Fruit fly (Drosophila melanogaster) whole organism, embryonic: Measurements from ENCODE around the gene Gbs-76A.

ENCODE experiments used
- Asciz ChIP-seq: fragments of 200-800 bp; sonication (Bioruptor generic); optimal IDR thresholded peaks from 2 replicates; lab custom pipeline; 2017; ENCODE audit warnings: missing biosample characterization, mild to moderate bottlenecking, missing genetic modification characterization, missing genetic modification reagents
- Awh ChIP-seq: fragments of 200-800 bp; sonication (Bioruptor generic); IDR thresholded peaks from 2 replicates; pipeline ENCODE4, ENCODE4 v1.3.6; 2022; ENCODE audit warnings: missing biosample characterization, missing genetic modification characterization
- Bdp1 ChIP-seq: fragments of 200-800 bp; sonication (Bioruptor generic); optimal IDR thresholded peaks from 3 replicates; lab custom pipeline; 2016; ENCODE audit warnings: missing biosample characterization, missing genetic modification characterization
- CG1024 ChIP-seq: fragments of 200-800 bp; sonication (Bioruptor generic); IDR thresholded peaks from 2 replicates; pipeline ENCODE4 v1.3.6; 2022; ENCODE audit warnings: missing biosample characterization, missing genetic modification characterization
- CG10565 ChIP-seq: fragments of 200-800 bp; sonication (Bioruptor generic); optimal IDR thresholded peaks from 3 replicates; lab custom pipeline; 2016; ENCODE audit warnings: missing biosample characterization, mild to moderate bottlenecking, missing genetic modification characterization
- CG11695 ChIP-seq: fragments of 200-800 bp; sonication (Bioruptor generic); IDR thresholded peaks from 3 replicates; pipeline ENCODE4 v1.3.6; 2022; ENCODE audit warnings: missing biosample characterization, missing genetic modification characterization
- CG12104 ChIP-seq: fragments of 200-800 bp; sonication (Bioruptor generic); optimal IDR thresholded peaks from 3 replicates; lab custom pipeline; 2016; ENCODE audit warnings: missing biosample characterization, missing genetic modification characterization
- CG14014 ChIP-seq: fragments of 200-800 bp; sonication (Bioruptor generic); IDR thresholded peaks from 2 replicates; pipeline ENCODE4 v1.3.6; 2022; ENCODE audit warnings: missing biosample characterization, missing genetic modification characterization
- CG15514 ChIP-seq: fragments of 200-800 bp; sonication (Bioruptor generic); optimal IDR thresholded peaks from 3 replicates; lab custom pipeline; 2017; ENCODE audit warnings: missing biosample characterization, missing genetic modification characterization, mild to moderate bottlenecking, moderate library complexity, missing genetic modification reagents
- CG16813 ChIP-seq: fragments of 200-800 bp; sonication (Bioruptor generic); IDR thresholded peaks from 3 replicates; pipeline ENCODE4 v1.3.6; 2022; ENCODE audit warnings: missing biosample characterization, missing genetic modification characterization; ENCODE audit not compliant: partially characterized antibody
- CG17612 ChIP-seq: fragments of 200-800 bp; sonication (Bioruptor generic); IDR thresholded peaks from 2 replicates; pipeline ENCODE4 v1.3.6; 2022; ENCODE audit warnings: missing biosample characterization, missing genetic modification characterization
- CG17912 ChIP-seq: fragments of 200-800 bp; sonication (Bioruptor generic); optimal IDR thresholded peaks from 2 replicates; lab custom pipeline; 2018; ENCODE audit warnings: missing biosample characterization, mild to moderate bottlenecking, missing genetic modification characterization
- CG2116 ChIP-seq: fragments of 200-800 bp; sonication (Bioruptor generic); optimal IDR thresholded peaks from 3 replicates; lab custom pipeline; 2018; ENCODE audit warnings: missing biosample characterization, mild to moderate bottlenecking, missing genetic modification characterization
- CG31388 ChIP-seq: fragments of 200-800 bp; sonication (Bioruptor generic); optimal IDR thresholded peaks from 2 replicates; lab custom pipeline; 2016; ENCODE audit warnings: missing biosample characterization, missing genetic modification characterization
- CG4328 ChIP-seq: fragments of 200-800 bp; sonication (Bioruptor generic); optimal IDR thresholded peaks from 3 replicates; lab custom pipeline; 2017; ENCODE audit warnings: missing biosample characterization, missing genetic modification reagents, missing genetic modification characterization
- CG4404 ChIP-seq: fragments of 200-800 bp; sonication (Bioruptor generic); IDR thresholded peaks from 2 replicates; pipeline ENCODE4 v1.3.6; 2022; ENCODE audit warnings: missing biosample characterization, missing genetic modification characterization
- CG7928 ChIP-seq: fragments of 200-800 bp; sonication (Bioruptor generic); optimal IDR thresholded peaks from 2 replicates; lab custom pipeline; 2017; ENCODE audit warnings: missing biosample characterization, mild to moderate bottlenecking, missing genetic modification characterization
- Deaf1 ChIP-seq: fragments of 200-800 bp; optimal IDR thresholded peaks from 3 replicates; lab custom pipeline; 2019; ENCODE audit warnings: missing biosample characterization, mild to moderate bottlenecking, missing genetic modification characterization, moderate library complexity
- Drgx ChIP-seq: fragments of 200-800 bp; sonication (Bioruptor generic); IDR thresholded peaks from 2 replicates; pipeline ENCODE4 v1.3.6; 2022; ENCODE audit warnings: missing biosample characterization, missing genetic modification characterization
- Fer1 ChIP-seq: fragments of 200-800 bp; sonication (Bioruptor generic); optimal IDR thresholded peaks from 2 replicates; lab custom pipeline; 2017; ENCODE audit warnings: missing biosample characterization, mild to moderate bottlenecking, missing genetic modification characterization
- Hmr ChIP-seq: fragments of 200-800 bp; sonication (Bioruptor generic); optimal IDR thresholded peaks from 3 replicates; lab custom pipeline; 2017; ENCODE audit warnings: mild to moderate bottlenecking, missing biosample characterization, missing genetic modification reagents, missing genetic modification characterization
- Hsf ChIP-seq: fragments of 200-800 bp; sonication (Bioruptor generic); optimal IDR thresholded peaks from 3 replicates; lab custom pipeline; 2016; ENCODE audit warnings: missing biosample characterization, missing genetic modification characterization
- MESR4 ChIP-seq: fragments of 200-800 bp; sonication (Bioruptor generic); optimal IDR thresholded peaks from 2 replicates; lab custom pipeline; 2018; ENCODE audit warnings: missing biosample characterization, mild to moderate bottlenecking, missing genetic modification characterization, moderate library complexity
- Nf-YA ChIP-seq: fragments of 200-800 bp; sonication (Bioruptor generic); IDR thresholded peaks from 2 replicates; pipeline ENCODE4 v1.3.6; 2022; ENCODE audit warnings: missing biosample characterization, missing genetic modification characterization
- Sry-β ChIP-seq: fragments of 200-800 bp; sonication (Bioruptor generic); optimal IDR thresholded peaks from 2 replicates; lab custom pipeline; 2018; ENCODE audit warnings: missing biosample characterization, mild to moderate bottlenecking, missing genetic modification characterization, moderate library complexity
- Sry-δ ChIP-seq: fragments of 200-800 bp; sonication (Bioruptor generic); optimal IDR thresholded peaks from 2 replicates; lab custom pipeline; 2016; ENCODE audit warnings: missing biosample characterization, missing genetic modification characterization
- Tbp ChIP-seq: fragments of >200 bp; optimal IDR thresholded peaks from 2 replicates; lab custom pipeline; 2018; ENCODE audit warnings: missing biosample characterization, missing genetic modification characterization
- cg ChIP-seq: fragments of 200-800 bp; sonication (Bioruptor generic); optimal IDR thresholded peaks from 3 replicates; lab custom pipeline; 2019; ENCODE audit warnings: missing biosample characterization, mild to moderate bottlenecking, missing genetic modification characterization, moderate library complexity
- ci ChIP-seq: fragments of 200-800 bp; sonication (Bioruptor generic); IDR thresholded peaks from 3 replicates; pipeline ENCODE4 v1.3.6; 2022; ENCODE audit warnings: missing biosample characterization, missing genetic modification characterization
- crol ChIP-seq: fragments of 200-800 bp; sonication (Bioruptor generic); IDR thresholded peaks from 2 replicates; pipeline ENCODE4 v1.3.6; 2022; ENCODE audit warnings: missing biosample characterization, missing genetic modification characterization
- crp ChIP-seq, 2 experiments: fragments of 200-800 bp; sonication (Bioruptor generic); optimal IDR thresholded peaks; 2 replicates in 1 of 2; 3 replicates in 1 of 2; lab custom pipeline; 2017; ENCODE audit warnings: missing biosample characterization in 2 of 2, missing genetic modification characterization in 2 of 2, mild to moderate bottlenecking in 1 of 2, moderate library complexity in 1 of 2
- disco-r ChIP-seq: fragments of 200-800 bp; sonication (Bioruptor generic); optimal IDR thresholded peaks from 2 replicates; lab custom pipeline; 2016; ENCODE audit warnings: missing biosample characterization, missing genetic modification characterization
- ewg ChIP-seq: fragments of 200-800 bp; sonication (Bioruptor generic); optimal IDR thresholded peaks from 3 replicates; lab custom pipeline; 2017; ENCODE audit warnings: mild to moderate bottlenecking, missing biosample characterization, missing genetic modification reagents, missing genetic modification characterization
- gcm ChIP-seq: fragments of 200-800 bp; sonication (Bioruptor generic); optimal IDR thresholded peaks from 2 replicates; lab custom pipeline; 2019; ENCODE audit warnings: missing biosample characterization, mild to moderate bottlenecking, missing genetic modification characterization, moderate library complexity
- gsb ChIP-seq: fragments of 200-800 bp; sonication (Bioruptor generic); IDR thresholded peaks from 2 replicates; pipeline ENCODE4 v1.3.6; 2022; ENCODE audit warnings: missing biosample characterization, missing genetic modification characterization
- h ChIP-seq: fragments of >200 bp; optimal IDR thresholded peaks from 2 replicates; lab custom pipeline; 2017
- insv ChIP-seq, 2 experiments: fragments of 200-800 bp; sonication (Bioruptor generic); optimal IDR thresholded peaks; 3 replicates each; lab custom pipeline; 2016 to 2018; ENCODE audit warnings: missing biosample characterization in 2 of 2, missing genetic modification characterization in 2 of 2
- kay ChIP-seq: fragments of 200-800 bp; sonication (Bioruptor generic); optimal IDR thresholded peaks from 2 replicates; lab custom pipeline; 2016; ENCODE audit warnings: missing biosample characterization, missing genetic modification characterization
- mam ChIP-seq: fragments of 200-800 bp; sonication (Bioruptor generic); optimal IDR thresholded peaks from 3 replicates; lab custom pipeline; 2016; ENCODE audit warnings: missing biosample characterization, missing genetic modification characterization
- oc ChIP-seq: fragments of 200-800 bp; sonication (Bioruptor generic); optimal IDR thresholded peaks from 2 replicates; lab custom pipeline; 2018; ENCODE audit warnings: missing biosample characterization, mild to moderate bottlenecking, missing genetic modification characterization, moderate library complexity
- phol ChIP-seq: fragments of 200-800 bp; sonication (Bioruptor generic); optimal IDR thresholded peaks from 3 replicates; lab custom pipeline; 2018; ENCODE audit warnings: missing biosample characterization, mild to moderate bottlenecking, missing genetic modification characterization, moderate library complexity
- prd ChIP-seq, 3 experiments: fragments of >200 bp in 2 of 3; fragments of 200-800 bp in 1 of 3; sonication (Bioruptor generic) in 1 of 3; optimal IDR thresholded peaks in 2 of 3; IDR thresholded peaks in 1 of 3; 2 replicates in 2 of 3; 3 replicates in 1 of 3; pipeline versions ENCODE4 v1.3.6 to Lab custom; 2017 to 2022; ENCODE audit warnings: missing biosample characterization in 1 of 3, missing genetic modification characterization in 1 of 3
- pros ChIP-seq: fragments of 200-800 bp; sonication (Bioruptor generic); optimal IDR thresholded peaks from 3 replicates; lab custom pipeline; 2019; ENCODE audit warnings: missing biosample characterization, mild to moderate bottlenecking, missing genetic modification characterization, moderate library complexity
- pzg ChIP-seq: fragments of 200-800 bp; sonication (Bioruptor generic); optimal IDR thresholded peaks from 3 replicates; lab custom pipeline; 2018; ENCODE audit warnings: missing biosample characterization, mild to moderate bottlenecking, missing genetic modification characterization, moderate library complexity
- scrt ChIP-seq: fragments of 200-800 bp; sonication (Bioruptor generic); optimal IDR thresholded peaks from 2 replicates; lab custom pipeline; 2018; ENCODE audit warnings: missing biosample characterization, mild to moderate bottlenecking, missing genetic modification characterization, moderate library complexity
- so ChIP-seq: fragments of 200-800 bp; sonication (Bioruptor generic); IDR thresholded peaks from 3 replicates; pipeline ENCODE4 v1.3.6; 2022; ENCODE audit warnings: missing biosample characterization, missing genetic modification characterization
- twi ChIP-seq: fragments of 200-800 bp; optimal IDR thresholded peaks from 2 replicates; lab custom pipeline; 2019; ENCODE audit warnings: missing biosample characterization, mild to moderate bottlenecking, missing genetic modification characterization, moderate library complexity
- vvl ChIP-seq: fragments of 200-800 bp; sonication (Bioruptor generic); IDR thresholded peaks from 2 replicates; pipeline ENCODE4 v1.3.6; 2022; ENCODE audit warnings: missing biosample characterization, missing genetic modification characterization
- wdn ChIP-seq: fragments of 200-800 bp; sonication (Bioruptor generic); IDR thresholded peaks from 2 replicates; pipeline ENCODE4 v1.3.6; 2022; ENCODE audit warnings: missing biosample characterization, missing genetic modification characterization
- yki ChIP-seq: fragments of >200 bp; optimal IDR thresholded peaks from 3 replicates; lab custom pipeline; 2018

Gbs-76A gene

dm6 chr3L:19294613-19295299 is 2.2 kb upstream of the Gbs-76A start (continued):
- TF ChIP-seq Hmr (peak; percentile 1), MESR4 (GFP tag; lab: Kevin White, UChicago) (peak; percentile 68), Awh (GFP tag; lab: Robert Waterston, UW) (no peak), CG7928 (GFP tag; lab: Kevin White, UChicago) (peak; percentile 95), CG14014 (no peak), gsb (GFP tag; lab: Robert Waterston, UW) (no peak), Deaf1 (tag; lab: Kevin White, UChicago) (peak; percentile 85), cg (GFP tag; lab: Kevin White, UChicago) (no peak), twi (tag; lab: Kevin White, UChicago) (no peak), Fer1 (no peak), wdn (no peak), CG11695 (GFP tag; lab: Robert Waterston, UW) (0 out of 3 replicates have a peak, but pooled peaks have one; percentile 8), CG31388 (GFP tag; lab: Kevin White, UChicago) (no peak), phol (tag; lab: Kevin White, UChicago) (no peak), crp (GFP tag; optimal IDR thresholded peaks at IDR 0.05; lab: Kevin White, UChicago) (peak; percentile 75 to 96), CG15514 (peak; percentile 33), Drgx (GFP tag; lab: Robert Waterston, UW) (0 out of 2 replicates have a peak, but pooled peaks have one; percentile 36), oc (tag; lab: Kevin White, UChicago) (no peak), Nf-YA (GFP tag; lab: Robert Waterston, UW) (peak; percentile 6; the same call in 1 of the 2 replicates), CG4328 (GFP tag; lab: Kevin White, UChicago) (no peak), CG10565 (GFP tag; lab: Kevin White, UChicago) (no peak), pros (GFP tag; lab: Kevin White, UChicago) (peak; percentile 55), gcm (GFP tag; lab: Kevin White, UChicago) (no peak), kay (GFP tag; lab: Kevin White, UChicago) (peak; percentile 80), Hsf (GFP tag; lab: Kevin White, UChicago) (peak; percentile 11), Tbp (GFP tag; lab: Kevin White, UChicago) (no peak), ewg (GFP tag; lab: Kevin White, UChicago) (no peak), CG1024 (no peak), insv (GFP tag; optimal IDR thresholded peaks at IDR 0.05; lab: Kevin White, UChicago) (peak; percentile 51 to 93), Sry-δ (GFP tag; lab: Kevin White, UChicago) (peak; percentile 88), crol (GFP tag; lab: Robert Waterston, UW) (peak; percentile 94), CG17912 (GFP tag; lab: Kevin White, UChicago) (no peak), CG2116 (peak; percentile 57), Asciz (GFP tag; lab: Kevin White, UChicago) (no peak), CG12104 (GFP tag; lab: Kevin White, UChicago) (no peak), CG16813 (GFP tag; lab: Robert Waterston, UW) (no peak; the same call in 2 of the 3 replicates), scrt (GFP tag; lab: Kevin White, UChicago) (peak; percentile 17), CG4404 (GFP tag; lab: Robert Waterston, UW) (no peak), so (GFP tag; lab: Robert Waterston, UW) (no peak; the same call in 2 of the 3 replicates), pzg (GFP tag; lab: Kevin White, UChicago) (peak; percentile 65), CG17612 (no peak), disco-r (GFP tag; lab: Kevin White, UChicago) (no peak), yki (peak; percentile 10), h (lab: Kevin White, UChicago) (no peak), prd (optimal IDR thresholded peaks at IDR 0.05; lab: Kevin White, UChicago) (no peak), prd (GFP tag; IDR thresholded peaks at IDR 0.05; lab: Robert Waterston, UW) (no peak), Sry-β (no peak), mam (no peak), vvl (GFP tag; lab: Robert Waterston, UW) (0 out of 2 replicates have a peak, but pooled peaks have one; percentile 5), Bdp1 (GFP tag; lab: Kevin White, UChicago) (peak; percentile 36), ci (GFP tag; lab: Robert Waterston, UW) (0 out of 3 replicates have a peak, but pooled peaks have one; percentile 58)
